Fruit fly (Drosophila melanogaster) whole organism, embryonic: ENCODE results near the gene CG33654.

Experiments used
- Abd-B ChIP-seq: fragments of 200-800 bp; sonication (Bioruptor generic); optimal IDR thresholded peaks from 2 replicates; lab custom pipeline; 2018; ENCODE audit warnings: missing biosample characterization, mild to moderate bottlenecking, missing genetic modification characterization, moderate library complexity
- B-H2 ChIP-seq: fragments of 200-800 bp; sonication (Bioruptor generic); optimal IDR thresholded peaks from 2 replicates; lab custom pipeline; 2018; ENCODE audit warnings: missing biosample characterization, mild to moderate bottlenecking, missing genetic modification characterization
- CG10543 ChIP-seq: fragments of 200-800 bp; sonication (Bioruptor generic); optimal IDR thresholded peaks from 3 replicates; lab custom pipeline; 2017; ENCODE audit warnings: missing biosample characterization, mild to moderate bottlenecking, missing genetic modification characterization, moderate library complexity
- CG12299 ChIP-seq: fragments of 200-800 bp; sonication (Bioruptor generic); optimal IDR thresholded peaks from 2 replicates; lab custom pipeline; 2018; ENCODE audit warnings: missing biosample characterization, mild to moderate bottlenecking, missing genetic modification characterization
- CG12391 ChIP-seq: fragments of 200-800 bp; sonication (Bioruptor generic); optimal IDR thresholded peaks from 3 replicates; lab custom pipeline; 2018; ENCODE audit warnings: missing biosample characterization, mild to moderate bottlenecking, missing genetic modification characterization, moderate library complexity
- CG13775 ChIP-seq: fragments of 200-800 bp; sonication (Bioruptor generic); optimal IDR thresholded peaks from 3 replicates; lab custom pipeline; 2017; ENCODE audit warnings: missing biosample characterization, mild to moderate bottlenecking, missing genetic modification characterization
- CG15073 ChIP-seq: fragments of 200-800 bp; sonication (Bioruptor generic); optimal IDR thresholded peaks from 2 replicates; lab custom pipeline; 2016; ENCODE audit warnings: missing biosample characterization, missing genetic modification characterization
- CG15696 ChIP-seq: fragments of 200-800 bp; sonication (Bioruptor generic); optimal IDR thresholded peaks from 2 replicates; lab custom pipeline; 2019; ENCODE audit warnings: missing biosample characterization, mild to moderate bottlenecking, missing genetic modification characterization, moderate library complexity
- CG1647 ChIP-seq: fragments of 200-800 bp; sonication (Bioruptor generic); optimal IDR thresholded peaks from 3 replicates; lab custom pipeline; 2016; ENCODE audit warnings: missing biosample characterization, missing genetic modification characterization
- CG17328 ChIP-seq: fragments of 200-800 bp; sonication (Bioruptor generic); IDR thresholded peaks from 2 replicates; pipeline ENCODE4 v1.3.6; 2022; ENCODE audit warnings: missing biosample characterization, missing genetic modification characterization
- CG18764 ChIP-seq: fragments of 200-800 bp; sonication (Bioruptor generic); optimal IDR thresholded peaks from 3 replicates; lab custom pipeline; 2016; ENCODE audit warnings: missing biosample characterization, missing genetic modification characterization
- CG31365 ChIP-seq: fragments of 200-800 bp; sonication (Bioruptor generic); optimal IDR thresholded peaks from 2 replicates; lab custom pipeline; 2018; ENCODE audit warnings: missing biosample characterization, mild to moderate bottlenecking, missing genetic modification characterization
- CG3163 ChIP-seq: fragments of 200-800 bp; sonication (Bioruptor generic); optimal IDR thresholded peaks from 3 replicates; lab custom pipeline; 2016; ENCODE audit warnings: missing biosample characterization, missing genetic modification characterization
- CG34422 ChIP-seq: fragments of 200-800 bp; sonication (Bioruptor generic); IDR thresholded peaks from 3 replicates; pipeline ENCODE4 v1.3.6; 2022; ENCODE audit warnings: missing biosample characterization, missing genetic modification characterization
- CG6272 ChIP-seq: fragments of 200-800 bp; sonication (Bioruptor generic); IDR thresholded peaks from 2 replicates; pipeline ENCODE4 v1.3.6; 2022; ENCODE audit warnings: missing biosample characterization, missing genetic modification characterization
- CG7271 ChIP-seq: fragments of 200-800 bp; sonication (Bioruptor generic); optimal IDR thresholded peaks from 2 replicates; lab custom pipeline; 2018; ENCODE audit warnings: missing biosample characterization, mild to moderate bottlenecking, missing genetic modification characterization, moderate library complexity
- CG7357 ChIP-seq: fragments of 200-800 bp; sonication (Bioruptor generic); IDR thresholded peaks from 3 replicates; pipeline ENCODE4 v1.3.6; 2022; ENCODE audit warnings: missing biosample characterization, missing genetic modification characterization
- CG7839 ChIP-seq: fragments of 200-800 bp; sonication (Bioruptor generic); optimal IDR thresholded peaks from 3 replicates; lab custom pipeline; 2018; ENCODE audit warnings: missing biosample characterization, mild to moderate bottlenecking, missing genetic modification characterization, moderate library complexity
- CG7963 ChIP-seq: fragments of 200-800 bp; sonication (Bioruptor generic); IDR thresholded peaks from 3 replicates; pipeline ENCODE4 v1.3.6; 2022; ENCODE audit warnings: missing biosample characterization, missing genetic modification characterization; ENCODE audit not compliant: partially characterized antibody
- CG8281 ChIP-seq: fragments of 200-800 bp; sonication (Bioruptor generic); optimal IDR thresholded peaks from 2 replicates; lab custom pipeline; 2018; ENCODE audit warnings: missing biosample characterization, mild to moderate bottlenecking, missing genetic modification characterization, moderate library complexity
- CG8359 ChIP-seq: fragments of 200-800 bp; sonication (Bioruptor generic); optimal IDR thresholded peaks from 2 replicates; lab custom pipeline; 2017; ENCODE audit warnings: missing biosample characterization, mild to moderate bottlenecking, missing genetic modification characterization, borderline replicate concordance
- CHES-1-like ChIP-seq: fragments of 200-800 bp; sonication (Bioruptor generic); optimal IDR thresholded peaks from 2 replicates; lab custom pipeline; 2016; ENCODE audit warnings: missing biosample characterization, missing genetic modification characterization
- CkIIα-i1 ChIP-seq: fragments of 200-800 bp; sonication (Bioruptor generic); IDR thresholded peaks from 2 replicates; pipeline ENCODE4 v1.3.6; 2022; ENCODE audit warnings: missing biosample characterization, missing genetic modification characterization
- Dip2 ChIP-seq: fragments of 200-800 bp; sonication (Bioruptor generic); IDR thresholded peaks from 2 replicates; pipeline ENCODE4 v1.3.6; 2022; ENCODE audit warnings: missing biosample characterization, missing genetic modification characterization
- Hr39 ChIP-seq: fragments of >200 bp; optimal IDR thresholded peaks from 2 replicates; lab custom pipeline; 2017
- Hr51 ChIP-seq, 2 experiments: fragments of 200-800 bp; sonication (Bioruptor generic); optimal IDR thresholded peaks; 2 replicates in 1 of 2; 3 replicates in 1 of 2; lab custom pipeline; 2016 to 2018; ENCODE audit warnings: missing biosample characterization in 2 of 2, missing genetic modification characterization in 2 of 2, mild to moderate bottlenecking in 1 of 2, moderate library complexity in 1 of 2
- Ptx1 ChIP-seq: fragments of 200-800 bp; sonication (Bioruptor generic); IDR thresholded peaks from 2 replicates; pipeline ENCODE4 v1.3.6; 2022; ENCODE audit warnings: missing biosample characterization, missing genetic modification characterization
- Stat92E ChIP-seq, 3 experiments: fragments of >200 bp in 2 of 3; fragments of 200-800 bp in 1 of 3; sonication (Bioruptor generic) in 1 of 3; optimal IDR thresholded peaks; 2 replicates each; lab custom pipeline; 2017 to 2019; ENCODE audit warnings: missing biosample characterization in 3 of 3, missing genetic modification characterization in 3 of 3, mild to moderate bottlenecking in 1 of 3, moderate library complexity in 1 of 3
- YL-1 ChIP-seq: fragments of 200-800 bp; sonication (Bioruptor generic); optimal IDR thresholded peaks from 3 replicates; lab custom pipeline; 2017; ENCODE audit warnings: missing biosample characterization, mild to moderate bottlenecking, missing genetic modification characterization
- al ChIP-seq: fragments of 200-800 bp; sonication (Bioruptor generic); IDR thresholded peaks from 2 replicates; pipeline ENCODE4 v1.3.6; 2022; ENCODE audit warnings: missing biosample characterization, missing genetic modification characterization
- bigmax ChIP-seq: fragments of 200-800 bp; sonication (Bioruptor generic); optimal IDR thresholded peaks from 2 replicates; lab custom pipeline; 2018; ENCODE audit warnings: missing biosample characterization, mild to moderate bottlenecking, missing genetic modification characterization
- bsh ChIP-seq, 2 experiments: fragments of 200-800 bp; sonication (Bioruptor generic); optimal IDR thresholded peaks; 2 replicates each; lab custom pipeline; 2017 to 2018; ENCODE audit warnings: mild to moderate bottlenecking in 2 of 2, missing biosample characterization in 2 of 2, missing genetic modification characterization in 2 of 2, moderate library complexity in 1 of 2
- chinmo ChIP-seq: fragments of 200-800 bp; sonication (Bioruptor generic); IDR thresholded peaks from 4 replicates; pipeline ENCODE4 v1.3.6; 2022; ENCODE audit warnings: missing biosample characterization, missing genetic modification characterization; ENCODE audit not compliant: partially characterized antibody
- chn ChIP-seq: fragments of 200-800 bp; sonication (Bioruptor generic); optimal IDR thresholded peaks from 2 replicates; lab custom pipeline; 2016; ENCODE audit warnings: missing biosample characterization, missing genetic modification characterization
- dimm ChIP-seq: fragments of 200-800 bp; sonication (Bioruptor generic); IDR thresholded peaks from 2 replicates; pipeline ENCODE4 v1.3.6; 2022; ENCODE audit warnings: missing biosample characterization, missing genetic modification characterization
- disco-r ChIP-seq: fragments of 200-800 bp; sonication (Bioruptor generic); optimal IDR thresholded peaks from 2 replicates; lab custom pipeline; 2016; ENCODE audit warnings: missing biosample characterization, missing genetic modification characterization
- eve ChIP-seq, 2 experiments: fragments of >200 bp; optimal IDR thresholded peaks; 2 replicates each; lab custom pipeline; 2017; ENCODE audit warnings: missing biosample characterization in 2 of 2, missing genetic modification characterization in 2 of 2
- eyg ChIP-seq: fragments of 200-800 bp; sonication (Bioruptor generic); optimal IDR thresholded peaks from 3 replicates; lab custom pipeline; 2016; ENCODE audit warnings: missing biosample characterization, missing genetic modification characterization
- gfzf ChIP-seq: fragments of 200-800 bp; sonication (Bioruptor generic); optimal IDR thresholded peaks from 2 replicates; lab custom pipeline; 2016; ENCODE audit warnings: missing biosample characterization, mild to moderate bottlenecking, missing genetic modification characterization, moderate library complexity
- grau ChIP-seq: fragments of 200-800 bp; optimal IDR thresholded peaks from 3 replicates; lab custom pipeline; 2019; ENCODE audit warnings: missing biosample characterization, mild to moderate bottlenecking, missing genetic modification characterization, moderate library complexity
- h ChIP-seq: fragments of >200 bp; optimal IDR thresholded peaks from 2 replicates; lab custom pipeline; 2017
- hth ChIP-seq: fragments of >200 bp; optimal IDR thresholded peaks from 2 replicates; lab custom pipeline; 2017; ENCODE audit warnings: inconsistent platforms
- lab ChIP-seq: fragments of 200-800 bp; sonication (Bioruptor generic); optimal IDR thresholded peaks from 3 replicates; lab custom pipeline; 2017; ENCODE audit warnings: missing biosample characterization, missing genetic modification characterization, mild to moderate bottlenecking, moderate library complexity, missing genetic modification reagents
- p53 ChIP-seq: fragments of 200-800 bp; sonication (Bioruptor generic); optimal IDR thresholded peaks from 2 replicates; lab custom pipeline; 2016; ENCODE audit warnings: missing biosample characterization, missing genetic modification characterization
- peb ChIP-seq: fragments of 200-800 bp; sonication (Bioruptor generic); IDR thresholded peaks from 2 replicates; pipeline ENCODE4 v1.3.6; 2022; ENCODE audit warnings: missing biosample characterization, missing genetic modification characterization
- pita ChIP-seq: fragments of 200-800 bp; sonication (Bioruptor generic); optimal IDR thresholded peaks from 2 replicates; lab custom pipeline; 2017; ENCODE audit warnings: missing biosample characterization, mild to moderate bottlenecking, missing genetic modification characterization
- pzg ChIP-seq: fragments of 200-800 bp; sonication (Bioruptor generic); optimal IDR thresholded peaks from 3 replicates; lab custom pipeline; 2018; ENCODE audit warnings: missing biosample characterization, mild to moderate bottlenecking, missing genetic modification characterization, moderate library complexity
- sens ChIP-seq: fragments of 200-800 bp; sonication (Bioruptor generic); peaks from one replicate; lab custom pipeline; 2016; ENCODE audit warnings: missing biosample characterization, missing genetic modification characterization
- sna ChIP-seq: fragments of 200-800 bp; sonication (Bioruptor generic); IDR thresholded peaks from 2 replicates; pipeline ENCODE4 v1.3.6; 2022; ENCODE audit warnings: missing biosample characterization, missing genetic modification characterization; ENCODE audit not compliant: partially characterized antibody
- tna ChIP-seq: fragments of 200-800 bp; sonication (Bioruptor generic); IDR thresholded peaks from 2 replicates; pipeline ENCODE4 v1.3.6; 2022; ENCODE audit warnings: missing biosample characterization, missing genetic modification characterization; ENCODE audit not compliant: partially characterized antibody
- wek ChIP-seq: fragments of 200-800 bp; sonication (Bioruptor generic); optimal IDR thresholded peaks from 3 replicates; lab custom pipeline; 2018; ENCODE audit warnings: missing biosample characterization, mild to moderate bottlenecking, missing genetic modification characterization, moderate library complexity

The CG33654 gene

DNA sequence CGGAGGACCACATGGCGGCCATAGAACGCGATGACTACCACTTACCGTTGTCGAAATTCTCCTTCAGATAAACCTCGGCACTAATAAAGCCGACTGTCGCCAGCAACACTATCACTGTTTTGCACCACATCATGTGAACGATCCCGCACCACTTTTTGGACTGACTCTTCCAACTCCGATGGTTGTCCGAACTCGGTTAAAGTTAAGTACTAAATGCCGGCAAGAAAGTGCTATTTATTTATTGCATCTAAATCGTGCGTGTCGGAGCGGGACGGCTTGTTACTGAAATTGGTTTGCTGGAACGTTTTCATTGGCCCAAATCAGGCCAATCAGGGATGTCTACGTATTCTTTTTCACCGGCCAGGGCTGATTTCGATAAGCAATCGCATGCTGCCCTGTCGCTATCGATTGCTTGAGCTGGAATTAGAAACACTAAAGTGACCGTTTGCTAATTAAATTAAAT, 47.6 kb upstream of the CG33654 start, which contains the start of gene Calr (continued):
- TF ChIP-seq grau (tag; lab: Kevin White, UChicago) (peak; percentile 46), CG15073 (no peak), CG6272 (GFP tag; lab: Robert Waterston, UW) (peak; percentile 32; the same call in 1 of the 2 replicates), chn (GFP tag; lab: Kevin White, UChicago) (peak; percentile 33), Dip2 (GFP tag; lab: Robert Waterston, UW) (no peak), Stat92E (GFP tag; optimal IDR thresholded peaks at IDR 0.05; lab: Kevin White, UChicago) (peak in 1 of 3 experiments; percentile 61), bsh (GFP tag; optimal IDR thresholded peaks at IDR 0.05; lab: Kevin White, UChicago) (peak in 1 of 2 experiments; percentile 9), CG7271 (tag; lab: Kevin White, UChicago) (peak; percentile 46), dimm (GFP tag; lab: Robert Waterston, UW) (no peak), pzg (peak; percentile 83), CG3163 (GFP tag; lab: Kevin White, UChicago) (peak; percentile 27), eve (GFP tag; optimal IDR thresholded peaks at IDR 0.05; lab: Kevin White, UChicago) (no peak), Ptx1 (GFP tag; lab: Robert Waterston, UW) (no peak), CG13775 (peak; percentile 23), wek (peak; percentile 63), CG7357 (GFP tag; lab: Robert Waterston, UW) (no peak), peb (GFP tag; lab: Robert Waterston, UW) (no peak), sna (no peak), p53 (no peak), al (no peak), CG34422 (no peak), bigmax (no peak), CG31365 (tag; lab: Kevin White, UChicago) (peak; percentile 43), disco-r (no peak), CG7963 (GFP tag; lab: Robert Waterston, UW) (no peak), B-H2 (GFP tag; lab: Kevin White, UChicago) (peak; percentile 79), CG1647 (GFP tag; lab: Kevin White, UChicago) (peak; percentile 45), hth (lab: Kevin White, UChicago) (no peak), CG18764 (no peak), CG8281 (tag; lab: Kevin White, UChicago) (no peak), Hr51 (GFP tag; optimal IDR thresholded peaks at IDR 0.05; lab: Kevin White, UChicago) (no peak), CkIIα-i1 (GFP tag; lab: Robert Waterston, UW) (no peak), YL-1 (GFP tag; lab: Kevin White, UChicago) (peak; percentile 74), CG12299 (no peak), CHES-1-like (GFP tag; lab: Kevin White, UChicago) (peak; percentile 50), CG8359 (GFP tag; lab: Kevin White, UChicago) (no peak), CG12391 (tag; lab: Kevin White, UChicago) (peak; percentile 45), h (lab: Kevin White, UChicago) (no peak), sens (GFP tag; lab: Kevin White, UChicago) (peak; percentile 88), lab (peak; percentile 71), gfzf (GFP tag; lab: Kevin White, UChicago) (peak; percentile 48), pita (GFP tag; lab: Kevin White, UChicago) (no peak), CG15696 (no peak), chinmo (GFP tag; lab: Robert Waterston, UW) (no peak), CG17328 (GFP tag; lab: Robert Waterston, UW) (no peak), CG10543 (peak; percentile 34), Hr39 (lab: Kevin White, UChicago) (no peak), tna (GFP tag; lab: Robert Waterston, UW) (no peak), Abd-B (GFP tag; lab: Kevin White, UChicago) (no peak), CG7839 (no peak), eyg (peak; percentile 49)
